Worm (Caenorhabditis elegans): Measurements from ENCODE around the gene elt-2.
A peak's percentile ranks its signal among the peaks of the same experiment; 100 is the strongest.

The elt-2 gene

DNA sequence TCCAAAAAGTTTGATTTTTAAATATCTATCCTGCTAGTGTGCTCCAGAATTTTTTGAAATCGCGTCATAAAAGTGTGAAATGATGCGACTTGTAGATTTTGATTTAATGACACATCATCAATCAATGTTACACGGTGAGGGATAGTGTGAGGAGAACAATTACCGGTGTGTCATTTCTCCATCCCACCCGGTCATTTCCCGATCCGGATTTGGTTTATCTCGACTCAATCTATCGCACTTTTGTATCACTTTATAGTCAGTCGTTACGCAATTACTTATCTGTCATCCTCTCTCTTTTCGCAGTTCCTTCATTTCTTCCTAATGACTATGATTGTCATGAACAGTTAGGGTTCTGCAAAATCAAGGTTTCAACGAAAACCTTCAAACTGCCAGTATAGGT is 39.1 kb downstream of the elt-2 start:
- TF ChIP-seq nhr-77 (tag; optimal IDR thresholded peaks at IDR 0.05), result no peak

ce11 chrX:10521313-10521712 is 40.3 kb downstream of the elt-2 start, which contains the start of gene F14F3.4:
TSS of gene F14F3.4 (minus strand) at chrX:10521413.
- TF ChIP-seq fos-1 (tag; optimal IDR thresholded peaks at IDR 0.05) (no peak), unc-39 (tag; optimal IDR thresholded peaks at IDR 0.05) (no peak), R02D3.7 (tag; optimal IDR thresholded peaks at IDR 0.05) (no peak), elt-3 (tag; optimal IDR thresholded peaks at IDR 0.05) (no peak), aly-2 (tag; optimal IDR thresholded peaks at IDR 0.05) (no peak), mdl-1 (tag; optimal IDR thresholded peaks at IDR 0.05) (no peak), hmg-11 (tag; optimal IDR thresholded peaks at IDR 0.05) (no peak), nfya-1 (tag; optimal IDR thresholded peaks at IDR 0.05; ENCODE audit: insufficient read depth) (no peak), ztf-11 (tag; optimal IDR thresholded peaks at IDR 0.05) (no peak), nhr-12 (tag; optimal IDR thresholded peaks at IDR 0.05) (no peak), nhr-67 (tag; optimal IDR thresholded peaks at IDR 0.05) (no peak), nhr-25 (tag; optimal IDR thresholded peaks at IDR 0.05) (no peak), egl-5 (tag; optimal IDR thresholded peaks at IDR 0.05) (no peak)

- TF ChIP-seq pha-4 (tag; optimal IDR thresholded peaks at IDR 0.05) (peak; percentile 52), lsy-12 (tag; optimal IDR thresholded peaks at IDR 0.05) (peak; percentile 0), egl-27 (tag; optimal IDR thresholded peaks at IDR 0.05) (no peak), nfya-1 (tag; optimal IDR thresholded peaks at IDR 0.05; ENCODE audit: insufficient read depth) (peak; percentile 55), nhr-43 (tag; optimal IDR thresholded peaks at IDR 0.05; ENCODE audit: poor library complexity, severe bottlenecking) (peak; percentile 63), lin-15B (tag; optimal IDR thresholded peaks at IDR 0.05) (peak; percentile 35), lin-39 (tag; optimal IDR thresholded peaks at IDR 0.05) (peak; percentile 82), nhr-28 (tag; optimal IDR thresholded peaks at IDR 0.05) (no peak), snpc-4 (tag; optimal IDR thresholded peaks at IDR 0.05) (peak; percentile 68), ceh-28 (tag; optimal IDR thresholded peaks at IDR 0.05) (peak; percentile 42), nhr-23 (tag; optimal IDR thresholded peaks at IDR 0.05) (peak; percentile 18), nhr-25 (tag; optimal IDR thresholded peaks at IDR 0.05) (peak; percentile 92), daf-12 (tag; optimal IDR thresholded peaks at IDR 0.05) (no peak), ceh-9 (tag; optimal IDR thresholded peaks at IDR 0.05) (no peak), jun-1 (tag; optimal IDR thresholded peaks at IDR 0.05) (peak; percentile 49), nhr-77 (tag; optimal IDR thresholded peaks at IDR 0.05) (no peak), sea-2 (GFP tag; optimal IDR thresholded peaks at IDR 0.05) (no peak)
Measured at ce11 chrX:10524483-10524948, 43.5 kb downstream of the elt-2 start, which contains the start of the genes mboa-7 and git-1. TSS of gene mboa-7 (minus strand) at chrX:10524565. TSS of gene git-1 (plus strand) at chrX:10524898.

DNA sequence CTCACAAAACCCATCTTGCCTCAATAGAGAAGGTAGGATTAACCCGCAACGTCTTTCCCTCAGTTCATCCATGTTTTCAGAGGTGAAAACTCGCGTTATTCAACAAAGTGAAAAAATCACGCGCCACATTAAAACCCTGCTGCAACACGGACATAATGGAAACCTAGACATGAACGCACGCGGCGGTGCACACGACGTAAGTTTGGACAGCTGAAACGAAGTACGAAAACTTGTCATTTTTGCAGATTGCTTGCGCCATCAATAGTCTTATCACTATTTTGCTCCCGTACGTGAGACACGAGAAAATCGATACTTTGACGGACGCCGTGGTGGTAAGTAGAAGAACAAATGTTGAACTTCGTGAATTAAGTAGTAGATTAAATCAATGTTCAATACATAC is 46.4 kb downstream of the elt-2 start:
- TF ChIP-seq elt-2 (tag; optimal IDR thresholded peaks at IDR 0.05) (peak; percentile 73), pqm-1 (tag; optimal IDR thresholded peaks at IDR 0.05) (peak; percentile 45), lsy-12 (tag; optimal IDR thresholded peaks at IDR 0.05) (no peak), sea-2 (GFP tag; optimal IDR thresholded peaks at IDR 0.05) (no peak), pha-4 (tag; optimal IDR thresholded peaks at IDR 0.05) (peak; percentile 10), fkh-10 (GFP tag; optimal IDR thresholded peaks at IDR 0.05) (no peak)

DNA sequence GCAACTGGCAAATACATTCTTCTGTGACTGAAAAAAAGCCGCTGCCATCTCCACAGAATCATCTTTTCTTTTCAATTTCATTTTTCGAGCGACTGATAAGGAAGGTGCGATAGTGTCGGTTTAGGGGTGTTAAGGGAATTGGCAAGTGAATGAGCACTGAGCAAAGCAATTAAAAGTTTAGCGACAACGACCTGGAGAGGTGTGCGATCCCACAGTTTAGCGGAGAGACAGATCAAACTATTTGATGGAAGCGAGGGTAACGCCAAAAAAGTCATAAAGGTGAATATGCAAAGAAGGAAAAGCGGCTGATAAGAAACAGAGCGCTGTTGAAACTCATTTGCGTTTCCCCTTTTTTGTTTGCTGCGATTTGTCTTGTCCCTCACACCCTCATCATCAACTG is 48.0 kb downstream of the elt-2 start, which contains the start of the genes F14F3.5 and slcf-1:
Gene F14F3.5, minus strand, starts transcription at position 234 of the 400 bp plus-strand sequence.
Gene slcf-1, plus strand, starts transcription at position 302 of the 400 bp plus-strand sequence.
- TF ChIP-seq egl-27 (tag; optimal IDR thresholded peaks at IDR 0.05), result no peak
- peak; percentile 53 for TF ChIP-seq pqm-1 (tag; optimal IDR thresholded peaks at IDR 0.05)
- TF ChIP-seq elt-2 (tag; optimal IDR thresholded peaks at IDR 0.05), result peak; percentile 83

ce11 chrX:10532180-10532833 is 51.3 kb downstream of the elt-2 start:
- no peak for TF ChIP-seq ztf-4 (tag; optimal IDR thresholded peaks at IDR 0.05)
- no peak for TF ChIP-seq zag-1 (tag; optimal IDR thresholded peaks at IDR 0.05)
- no peak for TF ChIP-seq elt-3 (tag; optimal IDR thresholded peaks at IDR 0.05)
- no peak for TF ChIP-seq lsy-12 (tag; optimal IDR thresholded peaks at IDR 0.05)
- no peak for TF ChIP-seq ZK546.5 (tag; optimal IDR thresholded peaks at IDR 0.05)
- no peak for TF ChIP-seq tbx-2 (tag; optimal IDR thresholded peaks at IDR 0.05)
- no peak for TF ChIP-seq elt-1 (tag; optimal IDR thresholded peaks at IDR 0.05)
- TF ChIP-seq nhr-67 (tag; optimal IDR thresholded peaks at IDR 0.05), result no peak
- no peak for TF ChIP-seq lin-15B (tag; optimal IDR thresholded peaks at IDR 0.05)
- no peak for TF ChIP-seq nhr-12 (tag; optimal IDR thresholded peaks at IDR 0.05)
- TF ChIP-seq lin-39 (tag; optimal IDR thresholded peaks at IDR 0.05), result no peak
- no peak for TF ChIP-seq egl-27 (tag; optimal IDR thresholded peaks at IDR 0.05)
- TF ChIP-seq ama-1 (optimal IDR thresholded peaks at IDR 0.05), result no peak
- TF ChIP-seq unc-39 (tag; optimal IDR thresholded peaks at IDR 0.05), result no peak
- TF ChIP-seq nhr-23 (tag; optimal IDR thresholded peaks at IDR 0.05), result no peak
- TF ChIP-seq pha-4 (tag; optimal IDR thresholded peaks at IDR 0.05), result no peak
- no peak for TF ChIP-seq fkh-10 (GFP tag; optimal IDR thresholded peaks at IDR 0.05)
- no peak for TF ChIP-seq R02D3.7 (tag; optimal IDR thresholded peaks at IDR 0.05)
- peak; percentile 44 for TF ChIP-seq pqm-1 (tag; optimal IDR thresholded peaks at IDR 0.05)
- TF ChIP-seq nhr-43 (tag; optimal IDR thresholded peaks at IDR 0.05; ENCODE audit: poor library complexity, severe bottlenecking), result no peak
- TF ChIP-seq unc-62 (GFP tag; optimal IDR thresholded peaks at IDR 0.05), result no peak
- peak; percentile 92 for TF ChIP-seq elt-2 (tag; optimal IDR thresholded peaks at IDR 0.05)
- TF ChIP-seq skn-1 (tag; optimal IDR thresholded peaks at IDR 0.05), result peak; percentile 86

Data from whole organism, L3 larva.